Worm (Caenorhabditis elegans) whole organism, L1 larva: ENCODE data around the gene Y50D4A.5.
A peak's percentile ranks its signal among the peaks of the same experiment; 100 is the strongest.

ENCODE experiments used
- C34B4.2 ChIP-seq: sonication (generic microtip); optimal IDR thresholded peaks from 2 replicates; lab custom pipeline; 2017; ENCODE audit warnings: mild to moderate bottlenecking, missing genetic modification characterization, missing compliant biosample characterization
- aha-1 ChIP-seq: fragments of 150-350 bp; optimal IDR thresholded peaks from 2 replicates; lab custom pipeline; 2014; ENCODE audit warnings: missing biosample characterization, missing genetic modification characterization
- alr-1 ChIP-seq: fragments of 200-800 bp; sonication (Bioruptor generic); optimal IDR thresholded peaks from 2 replicates; lab custom pipeline; 2018; ENCODE audit warnings: borderline replicate concordance, mild to moderate bottlenecking, missing genetic modification characterization, missing compliant biosample characterization
- blmp-1 ChIP-seq: fragments of 150-350 bp; optimal IDR thresholded peaks from 2 replicates; lab custom pipeline; 2014; ENCODE audit warnings: missing biosample characterization, missing genetic modification characterization
- ceh-82 ChIP-seq, 3 experiments: fragments of 150-350 bp in 1 of 3; sonication (generic microtip) in 2 of 3; optimal IDR thresholded peaks; 2 replicates each; lab custom pipeline; 2014 to 2017; ENCODE audit warnings: missing biosample characterization in 3 of 3, missing genetic modification characterization in 3 of 3
- ceh-88 ChIP-seq: fragments of 200-800 bp; sonication (Bioruptor generic); IDR thresholded peaks from 2 replicates; pipeline ENCODE4 v1.3.6; 2022; ENCODE audit warnings: missing genetic modification characterization, missing compliant biosample characterization
- efl-1 ChIP-seq, 4 experiments: fragments of 150-350 bp; optimal IDR thresholded peaks in 3 of 4; peaks in 1 of 4; 1 replicate in 1 of 4; 2 replicates in 3 of 4; lab custom pipeline; 2014; ENCODE audit warnings: missing biosample characterization in 2 of 4, missing genetic modification characterization in 2 of 4, missing genetic modification reagents in 2 of 4
- egl-13 ChIP-seq: sonication (generic microtip); optimal IDR thresholded peaks from 2 replicates; lab custom pipeline; 2016; ENCODE audit warnings: missing genotype, missing genetic modification reagents, missing genetic modification characterization, missing compliant biosample characterization
- hlh-4 ChIP-seq: sonication (generic microtip); optimal IDR thresholded peaks from 2 replicates; lab custom pipeline; 2016; ENCODE audit warnings: mild to moderate bottlenecking, missing genetic modification characterization, missing compliant biosample characterization
- lin-13 ChIP-seq: fragments of 150-350 bp; optimal IDR thresholded peaks from 2 replicates; lab custom pipeline; 2014; ENCODE audit warnings: missing biosample characterization, missing genetic modification reagents, missing genetic modification characterization
- lin-14 ChIP-seq: fragments of 200-800 bp; sonication (Bioruptor generic); optimal IDR thresholded peaks from 2 replicates; lab custom pipeline; 2018; ENCODE audit warnings: mild to moderate bottlenecking, missing genetic modification characterization, moderate library complexity, missing compliant biosample characterization
- lin-35 ChIP-seq, 2 experiments: fragments of 150-350 bp; optimal IDR thresholded peaks; 2 replicates each; lab custom pipeline; 2014; ENCODE audit warnings: missing biosample characterization in 2 of 2, missing genetic modification characterization in 2 of 2, missing genetic modification reagents in 2 of 2
- lin-39 ChIP-seq: fragments of 150-350 bp; optimal IDR thresholded peaks from 2 replicates; lab custom pipeline; 2014; ENCODE audit warnings: missing biosample characterization, missing genetic modification reagents, missing genetic modification characterization
- lir-3 ChIP-seq: sonication (generic microtip); optimal IDR thresholded peaks from 2 replicates; lab custom pipeline; 2016; ENCODE audit warnings: mild to moderate bottlenecking, missing genetic modification characterization, moderate library complexity, missing compliant biosample characterization; ENCODE audit not compliant: poor library complexity
- lsy-2 ChIP-seq, 2 experiments: fragments of 150-350 bp; optimal IDR thresholded peaks; 2 replicates each; lab custom pipeline; 2014; ENCODE audit warnings: missing biosample characterization in 2 of 2, missing genetic modification characterization in 2 of 2
- mdl-1 ChIP-seq, 2 experiments: fragments of 150-350 bp; optimal IDR thresholded peaks; 2 replicates each; lab custom pipeline; 2014 to 2017; ENCODE audit warnings: missing biosample characterization in 2 of 2, missing genetic modification characterization in 2 of 2, inconsistent platforms in 1 of 2
- mef-2 ChIP-seq: fragments of 150-350 bp; optimal IDR thresholded peaks from 2 replicates; lab custom pipeline; 2014; ENCODE audit warnings: missing biosample characterization, missing genetic modification characterization
- mep-1 ChIP-seq: fragments of 150-350 bp; optimal IDR thresholded peaks from 2 replicates; lab custom pipeline; 2014; ENCODE audit warnings: missing biosample characterization, missing genetic modification characterization
- nhr-11 ChIP-seq: fragments of 150-350 bp; optimal IDR thresholded peaks from 2 replicates; lab custom pipeline; 2014; ENCODE audit warnings: missing biosample characterization, missing genetic modification characterization
- nhr-20 ChIP-seq: sonication (generic microtip); optimal IDR thresholded peaks from 2 replicates; lab custom pipeline; 2016; ENCODE audit warnings: mild to moderate bottlenecking, missing genetic modification characterization, missing compliant biosample characterization
- nhr-28 ChIP-seq: fragments of 150-350 bp; optimal IDR thresholded peaks from 2 replicates; lab custom pipeline; 2014; ENCODE audit warnings: missing biosample characterization, missing genetic modification characterization
- nhr-71 ChIP-seq: sonication (generic microtip); optimal IDR thresholded peaks from 2 replicates; lab custom pipeline; 2016; ENCODE audit warnings: mild to moderate bottlenecking, missing genetic modification characterization, moderate library complexity, missing compliant biosample characterization
- nhr-76 ChIP-seq: sonication (generic microtip); optimal IDR thresholded peaks from 2 replicates; lab custom pipeline; 2017; ENCODE audit warnings: missing biosample characterization, missing genetic modification characterization
- nhr-84 ChIP-seq: sonication (generic microtip); optimal IDR thresholded peaks from 2 replicates; lab custom pipeline; 2017; ENCODE audit warnings: missing biosample characterization, missing genetic modification characterization
- nhr-85 ChIP-seq: sonication (generic microtip); peaks from one replicate; lab custom pipeline; 2016; ENCODE audit warnings: missing genetic modification characterization, inconsistent platforms, missing compliant biosample characterization
- rnt-1 ChIP-seq: sonication (generic microtip); optimal IDR thresholded peaks from 2 replicates; lab custom pipeline; 2016; ENCODE audit warnings: mild to moderate bottlenecking, missing genetic modification characterization, moderate library complexity, missing compliant biosample characterization
- snpc-4 ChIP-seq: fragments of 150-350 bp; optimal IDR thresholded peaks from 2 replicates; lab custom pipeline; 2014; ENCODE audit warnings: missing biosample characterization, missing genetic modification characterization
- snu-23 ChIP-seq: sonication (generic microtip); optimal IDR thresholded peaks from 2 replicates; lab custom pipeline; 2016; ENCODE audit warnings: missing genetic modification characterization, missing compliant biosample characterization
- tbx-2 ChIP-seq: sonication (generic microtip); optimal IDR thresholded peaks from 2 replicates; lab custom pipeline; 2016; ENCODE audit warnings: missing genetic modification characterization, missing compliant biosample characterization
- unc-30 ChIP-seq: sonication (generic microtip); optimal IDR thresholded peaks from 2 replicates; lab custom pipeline; 2017; ENCODE audit warnings: missing biosample characterization, missing genetic modification characterization
- unc-62 ChIP-seq: fragments of 150-350 bp; optimal IDR thresholded peaks from 2 replicates; lab custom pipeline; 2014; ENCODE audit warnings: missing biosample characterization, missing genetic modification reagents, missing genetic modification characterization
- xbp-1 ChIP-seq: sonication (generic microtip); optimal IDR thresholded peaks from 2 replicates; lab custom pipeline; 2016; ENCODE audit warnings: missing genetic modification characterization, missing compliant biosample characterization

The Y50D4A.5 gene

DNA sequence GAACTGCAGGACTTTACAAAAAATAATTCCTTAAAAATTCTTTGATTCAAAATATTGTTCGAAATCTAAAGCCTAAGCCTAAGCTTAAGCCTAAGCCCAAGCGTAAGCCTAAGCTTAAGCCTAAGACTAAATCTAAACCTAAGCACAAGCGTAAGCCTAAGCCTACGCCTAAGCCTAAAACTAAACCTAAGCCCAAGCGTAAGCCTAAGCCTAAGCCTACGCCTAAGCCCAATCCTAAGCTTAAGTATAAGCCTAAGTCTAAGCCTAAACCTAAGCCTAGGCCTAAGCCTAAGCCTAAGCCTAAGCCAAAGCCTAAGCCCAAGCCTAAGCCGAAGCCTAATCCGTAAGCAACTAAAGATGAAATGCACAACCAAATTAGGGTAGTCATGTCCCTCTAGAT lies 23.4 kb downstream of the Y50D4A.5 start:
- TF ChIP-seq unc-62: no peak
- TF ChIP-seq nhr-20 (tag; lab: Kevin White, UChicago): no peak
- TF ChIP-seq alr-1: no peak
- TF ChIP-seq nhr-28 (tag; lab: Kevin White, UChicago): no peak
- no peak for TF ChIP-seq lsy-2 (tag; optimal IDR thresholded peaks at IDR 0.05; lab: Kevin White, UChicago)
- TF ChIP-seq hlh-4: no peak
- no peak for TF ChIP-seq nhr-11
- no peak for TF ChIP-seq nhr-76 (tag; lab: Kevin White, UChicago)
- no peak for TF ChIP-seq ceh-82 (tag; optimal IDR thresholded peaks at IDR 0.05; lab: Kevin White, UChicago)
- TF ChIP-seq xbp-1: no peak
- no peak for TF ChIP-seq snpc-4
- no peak for TF ChIP-seq nhr-85 (tag; lab: Kevin White, UChicago)
- TF ChIP-seq lir-3: no peak
- no peak for TF ChIP-seq nhr-84

DNA sequence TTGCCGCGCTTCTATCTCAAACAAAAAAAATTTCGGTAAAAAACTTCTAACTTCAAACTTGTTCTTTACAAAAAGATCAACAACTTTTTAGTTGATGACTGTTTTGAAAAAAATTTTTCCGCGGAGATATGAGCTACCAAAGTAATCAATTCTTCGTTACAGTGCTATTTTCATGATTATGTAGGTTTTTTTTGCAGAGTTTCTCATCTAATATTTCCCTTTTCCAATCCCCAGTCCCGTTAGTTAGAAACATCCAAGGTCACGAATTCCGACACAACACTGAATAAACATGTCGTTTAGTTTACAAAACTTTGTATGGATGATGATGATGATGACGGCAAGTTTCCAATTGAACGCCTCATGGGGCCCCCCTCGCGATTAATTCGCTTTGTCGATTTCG lies 25.5 kb downstream of the Y50D4A.5 start:
- no peak for TF ChIP-seq mef-2 (tag; lab: Kevin White, UChicago)
- TF ChIP-seq nhr-85 (tag; lab: Kevin White, UChicago): peak; percentile 29

DNA sequence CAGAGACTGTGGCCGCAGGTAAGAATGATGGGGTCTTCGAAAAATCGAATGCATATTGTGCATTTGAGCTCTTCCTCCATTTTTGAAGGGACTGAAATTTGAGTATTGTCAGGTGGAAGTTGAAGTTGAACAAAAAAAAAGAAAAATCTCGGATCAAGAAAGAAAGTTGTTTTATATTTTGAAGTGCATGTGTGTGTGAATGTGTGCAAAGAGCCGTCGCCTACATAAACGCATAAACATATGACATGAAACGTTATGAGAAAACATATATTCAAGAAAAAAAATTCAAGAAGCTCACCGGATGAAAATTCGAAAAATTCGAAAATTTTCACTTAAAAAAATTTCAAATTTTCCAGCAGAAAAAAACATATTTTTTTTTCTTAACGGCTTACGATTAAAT lies 28.2 kb downstream of the Y50D4A.5 start, which contains the start of gene madd-2:
TSS of gene madd-2 (minus strand) at position 101 of the 400 bp plus-strand sequence.
- TF ChIP-seq nhr-85 (tag; lab: Kevin White, UChicago) (peak; percentile 11), nhr-20 (tag; lab: Kevin White, UChicago) (no peak)

DNA sequence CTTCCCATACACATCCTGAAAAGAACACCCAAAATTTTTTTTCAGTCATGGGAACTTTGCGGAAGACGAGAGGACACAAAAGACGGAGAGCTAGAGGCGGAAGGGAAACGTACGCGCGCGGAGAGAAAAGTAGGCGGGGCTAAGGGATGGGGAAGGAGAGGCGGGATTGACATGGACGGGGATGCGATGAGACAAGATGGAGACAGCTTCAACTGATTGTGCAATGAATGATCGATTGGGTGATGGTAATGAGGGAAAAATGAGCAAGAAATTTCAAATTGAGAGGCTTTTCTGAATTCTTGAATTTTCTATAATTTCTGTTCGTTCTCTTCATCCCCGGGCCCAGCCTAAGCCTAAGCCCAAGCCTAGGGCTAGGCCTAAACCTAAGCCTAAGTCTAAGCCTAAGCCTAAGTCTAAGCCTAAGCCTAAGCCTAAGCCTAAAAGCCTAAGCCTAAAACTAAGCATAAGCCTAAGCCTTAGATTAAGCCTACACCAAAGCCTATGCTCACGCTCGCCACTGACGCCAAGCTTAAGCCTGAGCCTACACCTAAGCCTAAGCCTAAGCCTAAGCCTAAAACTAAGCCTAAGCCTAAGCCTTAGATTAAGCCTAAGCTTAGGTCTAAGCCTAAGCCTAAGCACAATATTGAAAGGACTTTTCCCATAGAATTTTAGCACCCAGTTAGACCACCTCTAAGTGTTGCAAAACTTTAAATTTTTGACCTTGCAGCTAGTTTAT lies 29.4 kb downstream of the Y50D4A.5 start:
- TF ChIP-seq tbx-2 (tag; lab: Kevin White, UChicago) (no peak), mef-2 (tag; lab: Kevin White, UChicago) (no peak), nhr-76 (tag; lab: Kevin White, UChicago) (no peak), nhr-85 (tag; lab: Kevin White, UChicago) (peak; percentile 10), efl-1 (optimal IDR thresholded peaks at IDR 0.05; lab: Kevin White, UChicago) (no peak), efl-1 (GFP tag; optimal IDR thresholded peaks at IDR 0.05 in 1 of 2; lab: Kevin White, UChicago) (peak in 1 of 2 experiments; percentile 73), lin-13 (GFP tag; lab: Kevin White, UChicago) (no peak), lin-14 (peak; percentile 27)
- TF ChIP-seq, all 84 proteins: peak for 3

DNA sequence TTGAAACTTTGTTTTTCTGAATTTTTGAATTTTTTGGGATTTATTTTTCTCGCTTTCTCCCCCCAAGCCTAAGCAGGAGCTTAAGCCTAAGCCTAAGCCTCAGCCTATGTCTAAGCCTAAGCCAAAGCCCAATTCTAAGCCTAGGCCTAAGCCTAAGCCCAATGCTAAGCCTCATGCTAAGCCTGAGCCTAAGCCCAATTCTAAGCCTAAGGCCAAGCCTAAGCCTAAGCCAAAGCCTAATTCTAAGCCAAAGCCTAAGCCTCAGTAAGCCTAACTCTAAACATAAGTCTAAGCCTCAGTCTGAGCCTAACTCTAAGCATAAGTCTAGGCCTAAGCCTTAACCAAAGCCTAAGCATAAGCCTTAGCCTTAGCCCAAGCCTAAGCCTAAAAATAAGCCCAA lies 35.3 kb downstream of the Y50D4A.5 start:
- TF ChIP-seq ceh-88 (GFP tag; lab: Robert Waterston, UW) (no peak), aha-1 (tag; lab: Kevin White, UChicago) (no peak)

DNA sequence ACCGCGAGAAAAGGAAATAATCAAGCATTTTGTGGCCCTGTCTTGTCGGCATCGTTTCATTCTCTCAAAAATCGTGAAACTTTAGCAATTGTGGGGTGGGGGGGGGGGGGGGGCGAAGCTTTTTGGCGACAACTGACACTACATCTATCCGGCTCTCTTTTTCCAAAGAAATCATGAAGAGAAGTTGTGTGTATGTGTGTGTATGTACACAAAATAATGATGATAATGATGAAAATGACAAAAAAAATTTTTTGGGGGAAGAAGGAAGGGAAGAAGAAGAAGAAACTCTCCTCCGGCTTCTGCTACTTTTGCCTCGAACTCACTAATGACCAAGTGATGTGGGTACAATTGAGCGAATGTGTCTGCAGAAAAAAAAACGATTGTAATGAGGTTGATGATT lies 35.9 kb downstream of the Y50D4A.5 start:
- TF ChIP-seq rnt-1 (tag; lab: Kevin White, UChicago) (peak; percentile 39), blmp-1 (no peak), alr-1 (no peak), unc-30 (tag; lab: Kevin White, UChicago) (no peak), mdl-1 (tag; optimal IDR thresholded peaks at IDR 0.05; lab: Kevin White, UChicago) (no peak), snpc-4 (no peak), lin-39 (tag; lab: Kevin White, UChicago) (no peak), mep-1 (tag; lab: Kevin White, UChicago) (peak; percentile 5), snu-23 (no peak), lin-14 (peak; percentile 92), C34B4.2 (no peak), efl-1 (optimal IDR thresholded peaks at IDR 0.05; lab: Kevin White, UChicago) (no peak), efl-1 (GFP tag; optimal IDR thresholded peaks at IDR 0.05 in 1 of 2; lab: Kevin White, UChicago) (no peak), lin-35 (GFP tag; optimal IDR thresholded peaks at IDR 0.05; lab: Kevin White, UChicago) (no peak), egl-13 (no peak), nhr-71 (tag; lab: Kevin White, UChicago) (peak; percentile 41), lin-13 (GFP tag; lab: Kevin White, UChicago) (no peak), nhr-85 (tag; lab: Kevin White, UChicago) (no peak)
